Worm (Caenorhabditis elegans) whole organism, L3 larva: ENCODE data around the gene W06F12.2.

Experiments used
- R02D3.7 ChIP-seq: fragments of 150-350 bp; optimal IDR thresholded peaks from 2 replicates; lab custom pipeline; 2014; ENCODE audit warnings: missing biosample characterization, missing genetic modification characterization
- ZK546.5 ChIP-seq: sonication (generic microtip); optimal IDR thresholded peaks from 2 replicates; lab custom pipeline; 2017; ENCODE audit warnings: missing biosample characterization, missing genetic modification characterization
- aly-2 ChIP-seq: fragments of 150-350 bp; optimal IDR thresholded peaks from 2 replicates; lab custom pipeline; 2014; ENCODE audit warnings: missing biosample characterization, missing genetic modification characterization
- ama-1 ChIP-seq: fragments of 150-350 bp; optimal IDR thresholded peaks from 2 replicates; lab custom pipeline; 2018
- ceh-16 ChIP-seq: sonication (generic microtip); optimal IDR thresholded peaks from 2 replicates; lab custom pipeline; 2017; ENCODE audit warnings: missing biosample characterization, missing genetic modification characterization
- ceh-82 ChIP-seq: fragments of 150-350 bp; optimal IDR thresholded peaks from 2 replicates; lab custom pipeline; 2014; ENCODE audit warnings: missing biosample characterization, missing genetic modification characterization
- ceh-9 ChIP-seq: sonication (generic microtip); optimal IDR thresholded peaks from 2 replicates; lab custom pipeline; 2018; ENCODE audit warnings: missing biosample characterization, missing genetic modification characterization
- daf-12 ChIP-seq: fragments of 150-350 bp; optimal IDR thresholded peaks from 2 replicates; lab custom pipeline; 2014; ENCODE audit warnings: missing biosample characterization, missing genetic modification reagents, missing genetic modification characterization
- egl-27 ChIP-seq: sonication (generic microtip); optimal IDR thresholded peaks from 4 replicates; lab custom pipeline; 2017; ENCODE audit warnings: missing biosample characterization, missing genetic modification reagents, missing genetic modification characterization
- egl-5 ChIP-seq: fragments of 150-350 bp; optimal IDR thresholded peaks from 2 replicates; lab custom pipeline; 2017; ENCODE audit warnings: missing biosample characterization, missing genetic modification reagents, missing genetic modification characterization, inconsistent platforms
- elt-1 ChIP-seq: fragments of 150-350 bp; optimal IDR thresholded peaks from 2 replicates; lab custom pipeline; 2014; ENCODE audit warnings: missing biosample characterization, missing genetic modification characterization
- elt-2 ChIP-seq: sonication (generic microtip); optimal IDR thresholded peaks from 2 replicates; lab custom pipeline; 2016; ENCODE audit warnings: missing genetic modification reagents, mild to moderate bottlenecking, missing genetic modification characterization, missing compliant biosample characterization
- elt-3 ChIP-seq, 3 experiments: fragments of 150-350 bp in 1 of 3; sonication (generic microtip) in 2 of 3; optimal IDR thresholded peaks; 2 replicates in 2 of 3; 4 replicates in 1 of 3; lab custom pipeline; 2014 to 2017; ENCODE audit warnings: missing biosample characterization in 3 of 3, missing genetic modification characterization in 3 of 3
- eor-1 ChIP-seq, 2 experiments: fragments of 150-350 bp; optimal IDR thresholded peaks; 2 replicates each; lab custom pipeline; 2014 to 2018; ENCODE audit warnings: missing biosample characterization in 2 of 2, missing genetic modification characterization in 2 of 2
- fkh-10 ChIP-seq: sonication (generic microtip); optimal IDR thresholded peaks from 2 replicates; lab custom pipeline; 2017; ENCODE audit warnings: missing biosample characterization, missing genetic modification reagents, missing genetic modification characterization
- fkh-2 ChIP-seq: fragments of 150-350 bp; optimal IDR thresholded peaks from 2 replicates; lab custom pipeline; 2014; ENCODE audit warnings: missing biosample characterization, missing genetic modification reagents, missing genetic modification characterization
- fos-1 ChIP-seq: fragments of 150-350 bp; optimal IDR thresholded peaks from 2 replicates; lab custom pipeline; 2014; ENCODE audit warnings: missing biosample characterization, missing genetic modification characterization
- lin-15B ChIP-seq: fragments of 150-350 bp; optimal IDR thresholded peaks from 2 replicates; lab custom pipeline; 2014; ENCODE audit warnings: missing biosample characterization, missing genetic modification characterization
- lin-39 ChIP-seq: fragments of 150-350 bp; optimal IDR thresholded peaks from 2 replicates; lab custom pipeline; 2018; ENCODE audit warnings: missing biosample characterization, missing genetic modification reagents, missing genetic modification characterization
- lsy-12 ChIP-seq: sonication (generic microtip); optimal IDR thresholded peaks from 2 replicates; lab custom pipeline; 2016; ENCODE audit warnings: mild to moderate bottlenecking, missing genetic modification characterization, missing compliant biosample characterization
- mdl-1 ChIP-seq: fragments of 150-350 bp; optimal IDR thresholded peaks from 2 replicates; lab custom pipeline; 2014; ENCODE audit warnings: missing biosample characterization, missing genetic modification characterization
- mml-1 ChIP-seq: fragments of 150-350 bp; sonication (generic microtip); optimal IDR thresholded peaks from 3 replicates; lab custom pipeline; 2014; ENCODE audit warnings: missing biosample characterization, missing genetic modification characterization
- nfya-1 ChIP-seq: sonication (generic microtip); optimal IDR thresholded peaks from 2 replicates; lab custom pipeline; 2017; ENCODE audit warnings: missing genetic modification characterization, mild to moderate bottlenecking, missing compliant biosample characterization, antibody characterized with exemption, moderate library complexity; ENCODE audit not compliant: insufficient read depth
- nhr-12 ChIP-seq: fragments of 150-350 bp; optimal IDR thresholded peaks from 2 replicates; lab custom pipeline; 2014; ENCODE audit warnings: missing biosample characterization, missing genetic modification characterization
- nhr-25 ChIP-seq: sonication (generic microtip); optimal IDR thresholded peaks from 2 replicates; lab custom pipeline; 2017; ENCODE audit warnings: missing biosample characterization, missing genetic modification characterization
- nhr-43 ChIP-seq: sonication (generic microtip); optimal IDR thresholded peaks from 2 replicates; lab custom pipeline; 2016; ENCODE audit warnings: mild to moderate bottlenecking, missing genetic modification characterization, missing compliant biosample characterization; ENCODE audit not compliant: poor library complexity, severe bottlenecking
- nhr-67 ChIP-seq: fragments of 150-350 bp; optimal IDR thresholded peaks from 2 replicates; lab custom pipeline; 2014; ENCODE audit warnings: missing biosample characterization, missing genetic modification characterization
- nhr-76 ChIP-seq: fragments of 150-350 bp; sonication (generic microtip); optimal IDR thresholded peaks from 5 replicates; lab custom pipeline; 2014; ENCODE audit warnings: missing biosample characterization, missing genetic modification characterization
- pha-4 ChIP-seq: fragments of 150-350 bp; optimal IDR thresholded peaks from 2 replicates; lab custom pipeline; 2014; ENCODE audit warnings: missing biosample characterization, missing genetic modification reagents, missing genetic modification characterization
- pqm-1 ChIP-seq: fragments of 150-350 bp; optimal IDR thresholded peaks from 2 replicates; lab custom pipeline; 2017; ENCODE audit warnings: missing biosample characterization, missing genetic modification characterization, inconsistent platforms
- sea-2 ChIP-seq: fragments of 150-350 bp; sonication (generic microtip); optimal IDR thresholded peaks from 4 replicates; lab custom pipeline; 2014; ENCODE audit warnings: missing biosample characterization, missing genetic modification reagents, missing genetic modification characterization
- skn-1 ChIP-seq: fragments of 150-350 bp; optimal IDR thresholded peaks from 2 replicates; lab custom pipeline; 2014; ENCODE audit warnings: missing biosample characterization, missing genetic modification characterization
- tbx-2 ChIP-seq: sonication (generic microtip); optimal IDR thresholded peaks from 2 replicates; lab custom pipeline; 2016; ENCODE audit warnings: mild to moderate bottlenecking, missing genetic modification characterization, missing compliant biosample characterization
- unc-39 ChIP-seq: sonication (generic microtip); optimal IDR thresholded peaks from 4 replicates; lab custom pipeline; 2017; ENCODE audit warnings: missing biosample characterization, missing genetic modification characterization
- unc-62 ChIP-seq: fragments of 150-350 bp; sonication (generic microtip); optimal IDR thresholded peaks from 4 replicates; lab custom pipeline; 2014; ENCODE audit warnings: missing biosample characterization, missing genetic modification reagents, missing genetic modification characterization
- zag-1 ChIP-seq: fragments of 150-350 bp; optimal IDR thresholded peaks from 2 replicates; lab custom pipeline; 2014; ENCODE audit warnings: missing biosample characterization, missing genetic modification characterization
- ztf-11 ChIP-seq: fragments of 150-350 bp; optimal IDR thresholded peaks from 2 replicates; lab custom pipeline; 2014; ENCODE audit warnings: missing biosample characterization, missing genetic modification characterization
- ztf-4 ChIP-seq: fragments of 150-350 bp; optimal IDR thresholded peaks from 2 replicates; lab custom pipeline; 2014; ENCODE audit warnings: missing biosample characterization, missing genetic modification characterization

Gene W06F12.2

DNA sequence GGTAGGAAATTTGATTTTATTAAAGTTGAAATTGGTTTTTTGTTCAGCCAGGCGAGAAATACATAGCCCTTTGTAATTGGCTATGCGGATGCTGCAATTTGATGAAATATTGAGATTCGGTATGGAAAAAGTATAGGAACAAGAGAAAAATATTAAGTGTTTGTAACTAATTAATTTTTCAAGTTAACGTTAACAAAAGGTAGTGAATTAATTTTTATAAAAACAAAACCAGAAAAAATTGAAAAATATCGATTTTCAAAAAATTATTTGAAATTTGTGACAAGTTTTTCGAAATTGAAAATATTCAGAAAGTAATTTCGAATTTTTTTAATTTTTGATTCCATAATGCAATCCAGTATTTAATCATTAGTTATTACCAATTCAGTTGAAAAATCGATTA is at the start of gene W06F12.2:
Gene W06F12.2 (minus strand): TSS at position 101 of the 400 bp plus-strand sequence.
- TF ChIP-seq nhr-67 (tag; lab: Kevin White, UChicago) (no peak), nhr-43 (no peak), unc-39 (tag; lab: Kevin White, UChicago) (no peak), daf-12 (no peak), nfya-1 (tag; lab: Kevin White, UChicago) (no peak), mdl-1 (no peak), unc-62 (GFP tag; lab: Kevin White, UChicago) (no peak), zag-1 (no peak), fos-1 (tag; lab: Kevin White, UChicago) (no peak), elt-3 (tag; optimal IDR thresholded peaks at IDR 0.05; lab: Kevin White, UChicago) (no peak), elt-1 (tag; lab: Kevin White, UChicago) (no peak), skn-1 (tag; lab: Kevin White, UChicago) (no peak)

DNA sequence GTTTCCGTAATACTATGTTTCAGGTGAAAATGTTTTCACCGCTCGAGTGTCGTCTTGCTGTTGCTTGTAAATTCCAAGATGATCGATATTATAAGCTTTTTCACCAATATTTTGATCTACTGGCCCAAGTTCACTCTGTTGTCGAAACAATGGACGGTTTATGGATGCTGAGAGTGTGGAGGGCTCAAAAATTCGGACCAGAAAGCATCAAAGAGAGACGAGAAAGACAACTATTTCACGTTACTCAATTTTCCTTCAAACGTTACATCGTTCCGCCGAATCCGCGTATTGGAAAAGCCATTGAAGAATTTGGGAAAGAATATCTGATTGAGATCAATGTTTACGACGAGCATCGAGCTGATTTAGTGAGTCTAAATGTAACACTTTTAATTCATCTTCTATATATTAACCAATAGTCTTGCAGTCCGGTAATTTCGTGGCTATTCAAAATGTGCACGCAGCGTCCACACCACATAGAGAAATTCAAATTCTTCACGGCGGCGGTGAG is 48.8 kb upstream of the W06F12.2 start, which contains the start of gene pot-3:
Gene pot-3 (plus strand): TSS at position 17 of the 508 bp plus-strand sequence.
- TF ChIP-seq elt-1 (tag; lab: Kevin White, UChicago): no peak
- TF ChIP-seq nhr-43: peak; percentile 62
- TF ChIP-seq elt-3 (tag; optimal IDR thresholded peaks at IDR 0.05; lab: Kevin White, UChicago): peak in 1 of 3 experiments; percentile 28
- TF ChIP-seq ceh-16 (tag; lab: Kevin White, UChicago): no peak
- TF ChIP-seq ztf-11 (tag; lab: Kevin White, UChicago): peak; percentile 49
- TF ChIP-seq unc-39 (tag; lab: Kevin White, UChicago): no peak
- no peak for TF ChIP-seq ama-1
- no peak for TF ChIP-seq ceh-82 (tag; lab: Kevin White, UChicago)
- TF ChIP-seq mml-1: no peak
- peak; percentile 17 for TF ChIP-seq sea-2

DNA sequence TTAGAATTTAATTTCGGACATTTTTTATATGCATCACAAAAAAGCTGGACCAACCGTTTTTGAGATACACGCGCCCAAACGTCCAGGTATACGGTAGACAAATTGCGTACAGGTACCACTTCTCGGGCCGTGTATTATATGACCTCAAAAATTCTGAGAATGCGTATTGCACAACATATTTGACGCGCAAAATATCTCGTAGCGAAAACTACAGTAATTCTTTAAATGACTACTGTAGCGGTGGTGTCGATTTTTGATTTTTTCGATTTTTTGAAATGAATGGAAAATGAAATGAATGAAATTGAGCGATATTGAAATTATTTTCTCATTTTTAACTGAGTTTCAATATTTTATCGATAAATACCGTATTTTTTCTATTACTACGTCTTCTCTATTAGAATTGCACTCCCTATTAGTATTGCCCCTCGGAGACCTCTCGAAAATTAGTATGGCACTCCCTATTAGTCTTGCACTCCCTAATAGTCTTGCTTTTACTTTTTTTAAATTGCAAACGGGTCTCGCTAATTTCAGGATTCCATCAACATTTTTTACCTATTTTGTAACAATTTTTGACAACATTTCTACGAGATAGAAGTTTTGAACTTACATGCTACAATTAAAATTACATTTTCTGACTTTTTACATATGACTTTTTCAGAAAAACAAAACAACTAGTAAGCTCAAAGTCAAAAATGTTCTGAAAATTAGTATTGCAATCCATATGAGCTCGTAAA is 48.0 kb upstream of the W06F12.2 start:
- TF ChIP-seq lsy-12 (tag; lab: Kevin White, UChicago) (peak; percentile 34), elt-1 (tag; lab: Kevin White, UChicago) (no peak), skn-1 (tag; lab: Kevin White, UChicago) (no peak), nhr-67 (tag; lab: Kevin White, UChicago) (no peak), fos-1 (tag; lab: Kevin White, UChicago) (no peak), fkh-10 (GFP tag; lab: Kevin White, UChicago) (no peak)
- TF ChIP-seq, all 47 proteins: peak for 1

DNA sequence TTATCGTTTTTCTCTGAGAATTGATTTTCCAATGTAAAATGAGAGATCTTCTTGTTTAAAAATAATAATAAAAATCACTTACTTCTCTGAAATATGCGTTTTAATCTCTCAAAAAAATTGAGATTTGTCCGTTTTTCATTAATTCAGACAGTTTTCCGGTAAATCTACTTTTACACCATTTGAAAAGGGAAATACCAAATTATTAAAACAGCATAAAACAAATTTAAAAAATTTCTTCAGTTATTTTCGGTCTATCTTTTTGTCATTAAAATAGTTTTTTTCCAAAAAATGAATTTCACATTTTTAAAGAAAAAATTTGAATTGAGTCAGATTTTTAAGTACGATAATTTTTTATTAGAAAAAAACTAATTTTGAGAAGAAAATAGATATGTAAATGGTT is 47.3 kb upstream of the W06F12.2 start:
- TF ChIP-seq nhr-25 (tag; lab: Kevin White, UChicago): no peak
- TF ChIP-seq lin-15B: no peak
- TF ChIP-seq ZK546.5 (tag; lab: Kevin White, UChicago): peak; percentile 30
- peak in 1 of 2 experiments; percentile 73 for TF ChIP-seq eor-1 (tag; optimal IDR thresholded peaks at IDR 0.05; lab: Kevin White, UChicago)
- TF ChIP-seq lsy-12 (tag; lab: Kevin White, UChicago): no peak
- TF ChIP-seq mml-1: no peak
- no peak for TF ChIP-seq nhr-43
- no peak for TF ChIP-seq ztf-4
- TF ChIP-seq egl-27: no peak
- no peak for TF ChIP-seq fkh-10 (GFP tag; lab: Kevin White, UChicago)
- no peak for TF ChIP-seq fkh-2
- TF ChIP-seq ztf-11 (tag; lab: Kevin White, UChicago): no peak
- TF ChIP-seq nhr-76 (tag; lab: Kevin White, UChicago): peak; percentile 37
- no peak for TF ChIP-seq elt-1 (tag; lab: Kevin White, UChicago)
- TF ChIP-seq nhr-12: no peak
- TF ChIP-seq aly-2 (tag; lab: Kevin White, UChicago): no peak
- TF ChIP-seq sea-2: no peak
- TF ChIP-seq skn-1 (tag; lab: Kevin White, UChicago): no peak

DNA sequence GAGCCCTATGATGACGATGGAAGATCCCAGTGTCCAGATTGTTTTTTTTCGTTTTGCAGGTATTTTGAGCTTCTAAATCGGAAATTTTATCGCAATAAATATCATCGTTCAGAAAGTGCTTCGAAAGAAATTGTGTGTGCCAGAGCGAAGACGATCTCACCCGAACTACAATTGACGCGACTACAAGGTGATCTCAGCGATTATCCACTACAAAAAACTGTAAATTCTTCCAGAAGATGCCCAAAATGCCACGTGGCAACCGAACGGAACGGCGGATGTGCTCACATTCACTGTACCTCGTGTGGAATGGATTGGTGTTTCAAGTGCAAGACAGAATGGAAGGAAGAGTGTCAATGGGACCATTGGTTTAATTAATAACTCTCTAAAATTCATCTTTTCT is 41.4 kb upstream of the W06F12.2 start, which contains the start of gene mdt-29:
Gene mdt-29 (plus strand): TSS at position 301 of the 400 bp plus-strand sequence.
- no peak for TF ChIP-seq elt-1 (tag; lab: Kevin White, UChicago)

DNA sequence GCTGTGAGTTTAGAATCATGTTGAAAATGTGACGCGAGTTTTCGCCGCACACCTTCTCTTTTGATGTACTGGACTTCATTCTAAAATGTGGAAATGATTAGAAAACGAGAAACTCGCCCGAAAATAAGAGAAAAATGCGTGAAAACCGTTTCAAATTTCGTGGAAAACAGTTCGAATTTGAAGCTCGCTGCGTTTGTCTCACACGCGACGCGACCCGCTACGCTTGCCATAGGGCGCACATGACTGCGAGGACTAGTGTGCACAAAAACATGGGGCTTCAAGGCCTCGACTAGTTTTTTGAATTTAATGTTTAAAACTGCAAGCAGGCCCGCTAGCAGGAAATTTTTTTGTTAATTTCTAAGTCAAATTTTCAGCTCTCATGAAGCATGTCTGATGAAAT is 39.7 kb upstream of the W06F12.2 start, which contains the start of the genes cyk-4 and pdr-1:
Gene cyk-4 (minus strand): TSS at position 80 of the 400 bp plus-strand sequence.
Gene pdr-1 (plus strand): TSS at position 369 of the 400 bp plus-strand sequence.
- TF ChIP-seq aly-2 (tag; lab: Kevin White, UChicago) (no peak), nhr-76 (tag; lab: Kevin White, UChicago) (no peak), ceh-82 (tag; lab: Kevin White, UChicago) (no peak), egl-5 (no peak), ceh-16 (tag; lab: Kevin White, UChicago) (no peak), pha-4 (tag; lab: Kevin White, UChicago) (no peak), lsy-12 (tag; lab: Kevin White, UChicago) (no peak), fkh-10 (GFP tag; lab: Kevin White, UChicago) (no peak), daf-12 (no peak), R02D3.7 (tag; lab: Kevin White, UChicago) (no peak), fos-1 (tag; lab: Kevin White, UChicago) (no peak), tbx-2 (tag; lab: Kevin White, UChicago) (no peak), elt-2 (no peak), nhr-43 (peak; percentile 25), nfya-1 (tag; lab: Kevin White, UChicago) (peak; percentile 80), lin-39 (tag; lab: Kevin White, UChicago) (peak; percentile 62), nhr-25 (tag; lab: Kevin White, UChicago) (peak; percentile 57), zag-1 (no peak), fkh-2 (no peak), pqm-1 (tag; lab: Kevin White, UChicago) (peak; percentile 32), ceh-9 (no peak), eor-1 (tag; optimal IDR thresholded peaks at IDR 0.05; lab: Kevin White, UChicago) (no peak), mdl-1 (no peak)
